Fruit fly (Drosophila melanogaster): Measurements from ENCODE around the gene Ccdc85.

Ccdc85 gene

DNA sequence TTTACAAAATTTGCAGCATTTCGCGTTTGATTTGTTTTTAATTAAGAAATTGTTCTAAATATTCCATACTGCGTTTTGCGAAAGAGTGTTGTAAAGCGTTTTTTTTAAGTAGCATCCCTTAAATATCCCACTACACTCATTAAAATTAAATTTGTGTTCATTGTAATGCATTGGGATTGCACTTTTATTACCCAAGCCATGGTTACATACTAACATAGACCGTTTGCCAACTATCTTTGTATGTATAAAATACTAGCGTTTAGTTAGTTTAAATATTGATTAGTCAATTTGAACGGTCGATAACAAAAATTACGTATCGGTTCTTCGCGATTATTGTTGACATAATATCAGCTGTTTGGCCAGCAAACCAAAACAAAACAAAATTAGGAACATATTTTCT is 40.7 kb downstream of the Ccdc85 start, which contains the start of the genes cnir and CG17221 (continued):
- peak; percentile 59 for TF ChIP-seq CG34376 (GFP tag; optimal IDR thresholded peaks at IDR 0.05)
- no peak for TF ChIP-seq CG32772 (GFP tag; IDR thresholded peaks at IDR 0.05)
- peak; percentile 23 for TF ChIP-seq CG2202 (tag; optimal IDR thresholded peaks at IDR 0.05)
- TF ChIP-seq ham (GFP tag; IDR thresholded peaks at IDR 0.05), result no peak
- TF ChIP-seq Eip74EF (GFP tag; optimal IDR thresholded peaks at IDR 0.05), result peak in 1 of 2 experiments; percentile 12
- TF ChIP-seq ewg (GFP tag; optimal IDR thresholded peaks at IDR 0.05), result no peak
- peak; percentile 68 for TF ChIP-seq CG3281 (GFP tag; optimal IDR thresholded peaks at IDR 0.05)
- TF ChIP-seq CG5180 (GFP tag; optimal IDR thresholded peaks at IDR 0.05), result no peak
- TF ChIP-seq HLH54F (GFP tag; optimal IDR thresholded peaks at IDR 0.05), result peak; percentile 76
- peak; percentile 23 for TF ChIP-seq gsb-n (tag; optimal IDR thresholded peaks at IDR 0.05)
- peak; percentile 51 for TF ChIP-seq dmrt99B (tag; optimal IDR thresholded peaks at IDR 0.05)
- peak; percentile 72 for TF ChIP-seq pzg (GFP tag; optimal IDR thresholded peaks at IDR 0.05)
- TF ChIP-seq onecut (GFP tag; IDR thresholded peaks at IDR 0.05), result peak; percentile 88
- peak; percentile 68 for TF ChIP-seq PHDP (tag; optimal IDR thresholded peaks at IDR 0.05)
- TF ChIP-seq E2f2 (GFP tag; IDR thresholded peaks at IDR 0.05), result peak; percentile 47
- peak; percentile 40 for TF ChIP-seq CG1602 (GFP tag; optimal IDR thresholded peaks at IDR 0.05)
- TF ChIP-seq CG31224 (GFP tag; IDR thresholded peaks at IDR 0.05), result no peak
- TF ChIP-seq CG12744 (GFP tag; optimal IDR thresholded peaks at IDR 0.05), result peak; percentile 17
- TF ChIP-seq CG8765 (GFP tag; IDR thresholded peaks at IDR 0.05), result no peak
- TF ChIP-seq pfk (GFP tag; optimal IDR thresholded peaks at IDR 0.05), result no peak
- peak; percentile 21 for TF ChIP-seq CG8281 (tag; optimal IDR thresholded peaks at IDR 0.05)
- TF ChIP-seq sens (GFP tag), result peak; percentile 93
- TF ChIP-seq MTF-1 (GFP tag; optimal IDR thresholded peaks at IDR 0.05; ENCODE audit: borderline replicate concordance), result no peak
- no peak for TF ChIP-seq sc (optimal IDR thresholded peaks at IDR 0.05)
- TF ChIP-seq sc (GFP tag; optimal IDR thresholded peaks at IDR 0.05), result no peak
- no peak for TF ChIP-seq CkIIα-i1 (GFP tag; IDR thresholded peaks at IDR 0.05)
- TF ChIP-seq HmgD (GFP tag; optimal IDR thresholded peaks at IDR 0.05), result no peak
- no peak for TF ChIP-seq CG9876 (GFP tag; optimal IDR thresholded peaks at IDR 0.05)
- TF ChIP-seq Antp (GFP tag; optimal IDR thresholded peaks at IDR 0.05), result peak; percentile 69
- TF ChIP-seq CG17385 (GFP tag; optimal IDR thresholded peaks at IDR 0.05), result peak; percentile 70
- TF ChIP-seq ranshi (GFP tag; IDR thresholded peaks at IDR 0.05), result no peak
- TF ChIP-seq CG42726 (GFP tag; IDR thresholded peaks at IDR 0.05; ENCODE audit: partially characterized antibody), result no peak
- peak; percentile 42 for TF ChIP-seq fd96Cb (tag; optimal IDR thresholded peaks at IDR 0.05)
- TF ChIP-seq al (GFP tag; IDR thresholded peaks at IDR 0.05), result no peak
- no peak for TF ChIP-seq ash1 (GFP tag; optimal IDR thresholded peaks at IDR 0.05)
- TF ChIP-seq CG9437 (GFP tag; optimal IDR thresholded peaks at IDR 0.05), result peak; percentile 73
- TF ChIP-seq Bteb2 (GFP tag; optimal IDR thresholded peaks at IDR 0.05), result peak; percentile 64
- peak; percentile 46 for TF ChIP-seq Mes4 (GFP tag; optimal IDR thresholded peaks at IDR 0.05)
- TF ChIP-seq CG10462 (GFP tag; optimal IDR thresholded peaks at IDR 0.05), result peak; percentile 61
- TF ChIP-seq Hsf (GFP tag; optimal IDR thresholded peaks at IDR 0.05), result peak; percentile 72
- peak; percentile 73 for TF ChIP-seq ind (GFP tag; optimal IDR thresholded peaks at IDR 0.05)
- no peak for TF ChIP-seq ac (GFP tag; optimal IDR thresholded peaks at IDR 0.05)
- no peak for TF ChIP-seq CG17328 (GFP tag; IDR thresholded peaks at IDR 0.05)
- peak; percentile 27 for TF ChIP-seq eyg (GFP tag; optimal IDR thresholded peaks at IDR 0.05)
- TF ChIP-seq CG4820 (GFP tag; optimal IDR thresholded peaks at IDR 0.05), result peak; percentile 62
- peak; percentile 39 for TF ChIP-seq CG12104 (GFP tag; optimal IDR thresholded peaks at IDR 0.05)
- peak; percentile 58 for TF ChIP-seq Hmr (GFP tag; optimal IDR thresholded peaks at IDR 0.05)
- peak; percentile 47 for TF ChIP-seq Oli (tag; optimal IDR thresholded peaks at IDR 0.05)
- peak; percentile 50; the same call in 1 of the 2 replicates for TF ChIP-seq Atf6 (GFP tag; IDR thresholded peaks at IDR 0.05)
- TF ChIP-seq Camta (GFP tag; optimal IDR thresholded peaks at IDR 0.05), result peak; percentile 60
- peak; percentile 72 for TF ChIP-seq CG18599 (GFP tag; optimal IDR thresholded peaks at IDR 0.05)
- TF ChIP-seq zfh1 (GFP tag; IDR thresholded peaks at IDR 0.05), result no peak

Data from whole organism, embryonic.